Worm (Caenorhabditis elegans) whole organism, midembryonic: ENCODE results near the gene mlc-3.
A peak's percentile ranks its signal among the peaks of the same experiment; 100 is the strongest.

ENCODE experiments used
- T22C8.4 ChIP-seq: fragments of 200-800 bp; sonication (Bioruptor generic); IDR thresholded peaks from 2 replicates; pipeline ENCODE4 v1.3.6; 2022; ENCODE audit warnings: missing genetic modification characterization, missing compliant biosample characterization
- cog-1 ChIP-seq: sonication (generic microtip); optimal IDR thresholded peaks from 2 replicates; lab custom pipeline; 2016; ENCODE audit warnings: missing genetic modification characterization, missing compliant biosample characterization
- flt-1 ChIP-seq: fragments of 200-800 bp; sonication (Bioruptor generic); IDR thresholded peaks from 2 replicates; pipeline ENCODE4 v1.3.6; 2022; ENCODE audit warnings: missing genetic modification characterization, missing compliant biosample characterization
- klf-2 ChIP-seq: fragments of 200-800 bp; sonication (Bioruptor generic); conservative IDR thresholded peaks from 2 replicates; pipeline ENCODE4 v1.3.6; 2022; ENCODE audit warnings: missing genetic modification reagents, missing genetic modification characterization, missing compliant biosample characterization
- med-1 ChIP-seq: sonication (generic microtip); optimal IDR thresholded peaks from 2 replicates; lab custom pipeline; 2017; ENCODE audit warnings: missing genetic modification characterization, mild to moderate bottlenecking, missing compliant biosample characterization, antibody characterized with exemption, missing genetic modification reagents; ENCODE audit not compliant: insufficient read depth
- ref-1 ChIP-seq: fragments of 200-800 bp; sonication (Bioruptor generic); conservative IDR thresholded peaks from 2 replicates; pipeline ENCODE4 v1.3.6; 2022; ENCODE audit warnings: missing genetic modification reagents, missing genetic modification characterization, missing compliant biosample characterization
- tab-1 ChIP-seq: fragments of 200-800 bp; sonication (Bioruptor generic); IDR thresholded peaks from 2 replicates; pipeline ENCODE4 v1.3.6; 2022; ENCODE audit warnings: missing genetic modification characterization, missing compliant biosample characterization
- ztf-23 ChIP-seq: fragments of 200-800 bp; sonication (Bioruptor generic); IDR thresholded peaks from 2 replicates; pipeline ENCODE4 v1.3.6; 2022; ENCODE audit warnings: missing genetic modification reagents, missing genetic modification characterization, missing compliant biosample characterization
- ztf-29 ChIP-seq: fragments of 200-800 bp; sonication (Bioruptor generic); IDR thresholded peaks from 2 replicates; pipeline ENCODE4 v1.3.6; 2022; ENCODE audit warnings: missing genetic modification reagents, missing genetic modification characterization, missing compliant biosample characterization

Gene mlc-3

DNA sequence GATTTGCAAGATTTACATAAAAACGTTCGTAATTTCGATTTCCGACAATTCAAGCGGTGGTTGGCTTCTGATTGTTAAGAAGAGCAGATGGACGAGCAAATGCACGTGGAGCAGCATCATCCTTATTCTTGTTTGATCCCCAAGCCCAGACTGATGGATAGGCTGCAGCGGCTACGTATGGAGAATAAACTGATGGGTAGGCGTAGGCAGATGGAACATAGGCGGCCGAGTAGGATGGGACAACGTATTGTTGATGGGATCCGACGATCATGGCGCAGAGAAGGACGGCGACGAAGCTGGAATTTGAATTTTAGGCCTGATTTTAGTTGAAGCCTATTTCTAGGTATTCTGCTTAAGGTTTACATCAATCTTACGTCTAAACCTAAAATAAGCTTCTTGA, 3.4 kb downstream of the mlc-3 start:
- TF ChIP-seq flt-1 (GFP tag; lab: Robert Waterston, UW) (no peak), tab-1 (GFP tag; lab: Robert Waterston, UW) (0 out of 2 replicates have a peak, but pooled peaks have one; percentile 59)

DNA sequence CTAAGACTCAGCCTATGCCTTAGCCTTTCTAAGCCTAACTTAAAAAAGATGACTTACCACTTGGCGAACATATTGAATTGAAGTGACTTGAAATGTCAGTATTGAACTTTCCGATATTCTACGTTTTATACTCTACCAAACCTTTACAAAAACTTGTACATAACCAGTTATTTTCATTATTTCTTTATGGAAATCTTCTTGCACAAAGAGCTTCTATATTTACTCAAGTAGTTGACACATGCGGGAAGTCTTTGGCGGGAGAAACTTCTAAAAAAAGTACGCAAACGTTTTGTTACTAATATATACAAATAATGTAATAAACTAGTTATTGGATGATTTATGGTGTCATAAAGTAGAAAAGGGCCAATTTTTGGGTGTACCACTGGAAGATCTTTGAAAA, 3.9 kb downstream of the mlc-3 start, which contains the start of gene nspb-12:
Gene nspb-12 (minus strand): TSS at position 101 of the 400 bp plus-strand sequence.
- TF ChIP-seq ztf-29 (GFP tag; lab: Robert Waterston, UW) (no peak), cog-1 (tag; lab: Kevin White, UChicago) (no peak), ref-1 (GFP tag; lab: Robert Waterston, UW) (no peak), klf-2 (GFP tag; lab: Robert Waterston, UW) (no peak), ztf-23 (no peak), med-1 (GFP tag; lab: Kevin White, UChicago) (no peak), tab-1 (GFP tag; lab: Robert Waterston, UW) (no peak), T22C8.4 (GFP tag; lab: Robert Waterston, UW) (no peak), flt-1 (GFP tag; lab: Robert Waterston, UW) (no peak)

DNA sequence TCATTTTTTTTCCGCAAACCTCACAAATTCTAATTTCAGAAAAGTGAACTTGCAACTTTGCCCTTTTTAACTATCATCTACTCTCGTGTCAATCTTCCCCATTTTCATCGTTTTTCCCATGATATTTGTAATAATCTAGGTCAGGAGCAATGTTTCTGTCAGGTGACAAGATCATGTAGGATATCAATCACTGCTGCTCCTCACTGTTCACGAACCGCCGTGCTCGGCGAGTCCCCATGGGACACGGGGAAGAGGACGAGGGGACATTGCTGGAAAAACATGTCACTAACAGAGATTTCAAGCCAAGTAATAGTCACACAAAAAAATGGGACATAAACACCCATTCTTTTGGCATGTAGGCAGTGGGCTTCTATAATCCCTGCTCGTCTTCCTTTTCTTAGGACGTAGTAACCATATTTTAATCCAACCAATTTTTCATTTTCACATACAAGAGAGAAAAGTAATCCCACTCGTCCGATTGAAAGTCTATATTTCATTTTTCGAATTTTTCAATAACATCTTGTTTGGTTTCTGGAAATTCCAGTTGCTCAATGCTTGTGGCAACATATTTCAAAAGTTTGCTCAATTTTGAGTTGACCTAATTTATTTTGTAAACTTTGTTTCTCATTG, 6.1 kb downstream of the mlc-3 start:
- TF ChIP-seq tab-1 (GFP tag; lab: Robert Waterston, UW), result no peak
- TF ChIP-seq ref-1 (GFP tag; lab: Robert Waterston, UW), result no peak
- TF ChIP-seq ztf-29 (GFP tag; lab: Robert Waterston, UW), result no peak
- no peak for TF ChIP-seq ztf-23

DNA sequence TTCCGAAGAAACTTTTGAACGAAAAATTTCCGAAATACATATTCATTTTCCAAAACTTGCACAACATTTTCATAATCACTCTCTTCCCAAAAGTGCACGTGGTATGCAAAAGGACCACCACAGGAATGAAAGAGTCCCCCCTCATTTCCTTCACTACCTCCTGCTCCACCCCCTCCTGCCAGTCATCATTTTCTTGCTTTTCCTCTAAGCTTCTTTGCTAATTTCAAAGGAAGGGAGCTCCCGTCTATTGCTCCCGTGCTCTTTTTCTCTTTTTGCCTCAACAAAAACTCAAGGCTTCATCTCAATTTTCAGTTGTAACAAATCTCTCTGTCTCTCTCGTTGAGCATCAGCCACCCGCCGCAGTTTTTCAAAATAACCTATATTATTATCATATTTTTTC, 8.0 kb downstream of the mlc-3 start:
- TF ChIP-seq med-1 (GFP tag; lab: Kevin White, UChicago) (no peak), cog-1 (tag; lab: Kevin White, UChicago) (no peak), tab-1 (GFP tag; lab: Robert Waterston, UW) (no peak), flt-1 (GFP tag; lab: Robert Waterston, UW) (no peak), ztf-23 (no peak), ztf-29 (GFP tag; lab: Robert Waterston, UW) (no peak), T22C8.4 (GFP tag; lab: Robert Waterston, UW) (no peak), klf-2 (GFP tag; lab: Robert Waterston, UW) (no peak), ref-1 (GFP tag; lab: Robert Waterston, UW) (no peak)

DNA sequence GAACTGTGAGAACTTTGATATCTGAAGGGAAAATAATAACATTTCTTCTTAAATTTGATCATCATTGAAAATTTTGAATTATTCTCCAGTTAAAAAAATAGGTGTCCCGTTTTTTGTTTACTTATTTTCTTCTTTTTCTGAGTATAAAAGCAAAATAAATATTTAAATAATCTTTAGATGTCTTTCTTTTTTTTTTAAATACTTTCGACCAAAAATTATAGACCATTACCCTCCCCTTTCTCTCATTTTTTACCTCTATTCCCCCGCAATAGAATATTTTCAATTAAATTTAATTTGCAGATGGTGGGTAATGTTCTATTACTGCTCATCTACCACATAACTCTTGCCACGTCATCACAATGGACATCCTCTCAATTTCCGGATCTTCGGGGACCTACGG, 8.9 kb downstream of the mlc-3 start, which contains the start of gene molo-1:
Gene molo-1 (plus strand): TSS at position 301 of the 400 bp plus-strand sequence.
- TF ChIP-seq tab-1 (GFP tag; lab: Robert Waterston, UW) (no peak), cog-1 (tag; lab: Kevin White, UChicago) (no peak), med-1 (GFP tag; lab: Kevin White, UChicago) (no peak), flt-1 (GFP tag; lab: Robert Waterston, UW) (no peak)

DNA sequence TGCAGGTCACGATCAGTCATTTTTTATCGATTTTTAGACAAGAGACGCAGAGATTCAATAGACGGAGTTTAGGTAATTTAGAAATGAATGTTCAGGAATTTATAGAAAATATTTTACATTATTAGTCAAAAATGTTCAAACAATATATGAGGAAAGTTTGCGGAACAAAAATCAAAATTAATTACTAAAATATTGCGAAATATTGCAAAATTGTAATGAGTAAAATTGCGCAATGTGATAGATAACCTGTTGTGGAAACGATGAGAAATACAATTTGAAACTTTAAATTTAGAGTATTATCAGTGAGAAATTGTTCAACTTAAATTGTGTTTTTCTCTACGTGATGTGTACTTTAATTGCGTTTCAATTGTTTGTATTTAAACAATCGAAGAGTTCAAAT, 16.2 kb downstream of the mlc-3 start, which contains the start of gene F56D2.5:
Gene F56D2.5 (minus strand): TSS at position 371 of the 400 bp plus-strand sequence.
- TF ChIP-seq ref-1 (GFP tag; lab: Robert Waterston, UW) (no peak), med-1 (GFP tag; lab: Kevin White, UChicago) (no peak), ztf-23 (no peak), T22C8.4 (GFP tag; lab: Robert Waterston, UW) (no peak), ztf-29 (GFP tag; lab: Robert Waterston, UW) (no peak), flt-1 (GFP tag; lab: Robert Waterston, UW) (no peak), cog-1 (tag; lab: Kevin White, UChicago) (no peak), klf-2 (GFP tag; lab: Robert Waterston, UW) (no peak), tab-1 (GFP tag; lab: Robert Waterston, UW) (no peak)

DNA sequence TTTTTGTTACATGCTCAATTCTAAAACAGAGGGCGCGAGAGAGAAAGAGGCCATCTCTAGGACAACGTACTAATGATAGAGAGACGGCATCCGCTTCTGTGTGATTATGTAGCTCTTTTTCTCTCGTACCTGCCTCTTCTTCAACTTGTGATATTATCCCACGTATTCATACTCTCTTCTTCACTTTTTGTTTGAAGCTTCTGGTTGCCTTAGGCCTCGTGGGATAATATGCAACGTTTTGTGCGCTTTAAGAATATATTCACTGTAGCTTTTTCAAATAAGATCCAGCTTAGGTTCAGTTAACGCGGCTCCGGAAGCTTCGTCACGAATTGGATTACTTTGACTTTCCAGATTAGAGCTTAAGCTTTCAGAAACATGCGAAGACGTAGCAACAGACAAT, 17.9 kb downstream of the mlc-3 start, which contains the start of the genes F56D2.8 and uev-2:
Gene F56D2.8 (minus strand): TSS at position 101 of the 400 bp plus-strand sequence.
Gene uev-2 (plus strand): TSS at position 360 of the 400 bp plus-strand sequence.
- TF ChIP-seq ztf-29 (GFP tag; lab: Robert Waterston, UW) (no peak), med-1 (GFP tag; lab: Kevin White, UChicago) (no peak), tab-1 (GFP tag; lab: Robert Waterston, UW) (no peak), ztf-23 (no peak), ref-1 (GFP tag; lab: Robert Waterston, UW) (no peak), klf-2 (GFP tag; lab: Robert Waterston, UW) (no peak), flt-1 (GFP tag; lab: Robert Waterston, UW) (no peak), T22C8.4 (GFP tag; lab: Robert Waterston, UW) (no peak), cog-1 (tag; lab: Kevin White, UChicago) (no peak)

DNA sequence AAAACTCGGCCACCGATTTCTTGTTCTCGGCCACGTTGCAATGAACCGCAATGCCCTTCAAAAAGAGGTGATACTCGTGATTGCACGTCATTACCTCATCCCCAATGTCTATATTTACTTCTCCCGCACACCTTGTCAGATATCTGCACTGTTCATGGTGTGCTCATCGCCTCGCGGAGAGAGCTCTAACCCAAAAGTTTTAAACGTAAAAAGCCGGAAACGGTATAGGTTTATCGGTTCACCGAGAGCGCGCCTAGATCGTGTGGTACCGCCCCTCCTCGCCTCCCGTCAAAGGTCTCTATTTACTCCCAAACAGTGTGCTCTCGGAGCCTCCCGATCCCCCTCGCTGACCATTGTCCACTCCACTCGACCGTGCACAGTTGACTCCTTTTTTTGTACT, 19.8 kb downstream of the mlc-3 start, which contains the start of gene F56D2.3:
Gene F56D2.3 (plus strand): TSS at position 301 of the 400 bp plus-strand sequence.
- TF ChIP-seq ref-1 (GFP tag; lab: Robert Waterston, UW) (no peak), ztf-29 (GFP tag; lab: Robert Waterston, UW) (no peak)

DNA sequence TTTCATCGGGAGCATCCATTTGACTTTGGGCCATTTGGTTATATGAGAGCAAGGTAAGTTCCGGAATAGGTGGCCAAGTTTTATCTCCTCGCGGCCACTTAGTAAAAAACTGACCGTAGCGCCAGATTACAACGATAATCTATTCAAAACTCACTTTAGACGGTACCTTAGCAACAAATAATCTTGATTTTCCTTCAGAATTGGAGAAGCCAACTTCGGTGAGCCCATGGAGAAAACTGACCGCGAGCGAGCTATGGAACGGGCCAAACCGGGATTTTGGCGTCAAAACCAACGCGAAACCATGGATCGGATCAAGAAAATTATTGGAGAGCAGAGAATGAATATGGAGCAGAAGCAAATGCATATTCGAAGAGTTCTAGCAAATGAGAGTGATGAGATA, 20.9 kb downstream of the mlc-3 start:
- TF ChIP-seq T22C8.4 (GFP tag; lab: Robert Waterston, UW) (no peak), klf-2 (GFP tag; lab: Robert Waterston, UW) (no peak), ztf-23 (no peak), flt-1 (GFP tag; lab: Robert Waterston, UW) (no peak), cog-1 (tag; lab: Kevin White, UChicago) (no peak), ref-1 (GFP tag; lab: Robert Waterston, UW) (no peak), ztf-29 (GFP tag; lab: Robert Waterston, UW) (no peak), med-1 (GFP tag; lab: Kevin White, UChicago) (no peak), tab-1 (GFP tag; lab: Robert Waterston, UW) (no peak)
